Fruit fly (Drosophila melanogaster): ENCODE measurements around the gene CG18418.

CG18418 gene

DNA sequence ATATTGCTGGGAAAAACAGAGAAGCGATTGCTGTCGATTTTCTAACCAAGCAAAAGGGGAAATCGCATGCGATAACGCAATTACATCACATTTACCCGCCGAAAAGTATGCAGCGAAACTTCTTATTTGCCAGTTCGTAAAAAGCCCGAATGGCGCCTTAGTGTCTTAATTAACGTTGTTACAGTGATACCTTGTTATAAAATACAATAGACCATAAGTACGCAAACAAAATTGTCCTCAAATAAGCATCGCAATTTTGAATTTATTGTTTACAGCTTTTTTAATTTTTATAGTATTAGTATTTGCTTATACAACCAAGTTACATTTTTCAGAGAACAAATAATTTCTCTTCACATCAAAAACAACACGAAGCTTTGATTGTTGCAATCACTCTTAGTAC, 828 bp upstream of the CG18418 start (continued):
- TF ChIP-seq CG14860 (GFP tag; IDR thresholded peaks at IDR 0.05; ENCODE audit: partially characterized antibody) (no peak), nmo (GFP tag; optimal IDR thresholded peaks at IDR 0.05) (peak; percentile 17), CG42726 (GFP tag; IDR thresholded peaks at IDR 0.05; ENCODE audit: partially characterized antibody) (no peak), CG14710 (tag; optimal IDR thresholded peaks at IDR 0.05) (peak; percentile 1), en (GFP tag; optimal IDR thresholded peaks at IDR 0.05) (no peak), psq (GFP tag; optimal IDR thresholded peaks at IDR 0.05) (no peak), ab (GFP tag; optimal IDR thresholded peaks at IDR 0.05) (no peak), pum (GFP tag; optimal IDR thresholded peaks at IDR 0.05) (no peak), CrebB (tag; optimal IDR thresholded peaks at IDR 0.05) (no peak), p53 (GFP tag; optimal IDR thresholded peaks at IDR 0.05) (no peak), Hr39 (optimal IDR thresholded peaks at IDR 0.05) (no peak), sr (GFP tag; IDR thresholded peaks at IDR 0.05) (no peak), Hr78 (GFP tag; optimal IDR thresholded peaks at IDR 0.05) (no peak), fu2 (GFP tag; optimal IDR thresholded peaks at IDR 0.05) (no peak), kay (GFP tag; optimal IDR thresholded peaks at IDR 0.05) (no peak), CG6683 (GFP tag; optimal IDR thresholded peaks at IDR 0.05) (no peak), CG6175 (GFP tag; IDR thresholded peaks at IDR 0.05) (0 out of 3 replicates have a peak, but pooled peaks have one; percentile 8), CG14050 (GFP tag; IDR thresholded peaks at IDR 0.05) (no peak; the same call in 2 of the 3 replicates), Bgb (GFP tag; IDR thresholded peaks at IDR 0.05; ENCODE audit: partially characterized antibody) (no peak), cg (GFP tag; optimal IDR thresholded peaks at IDR 0.05) (no peak), CG1832 (GFP tag; optimal IDR thresholded peaks at IDR 0.05) (no peak), Asciz (GFP tag; optimal IDR thresholded peaks at IDR 0.05) (peak; percentile 8), HmgD (GFP tag; optimal IDR thresholded peaks at IDR 0.05) (no peak), hkb (optimal IDR thresholded peaks at IDR 0.05) (no peak), hkb (GFP tag; IDR thresholded peaks at IDR 0.05) (peak; percentile 28; the same call in 1 of the 2 replicates), Camta (GFP tag; optimal IDR thresholded peaks at IDR 0.05) (peak; percentile 24), CG33213 (GFP tag; optimal IDR thresholded peaks at IDR 0.05) (no peak), CG17361 (GFP tag; IDR thresholded peaks at IDR 0.05) (0 out of 3 replicates have a peak, but pooled peaks have one; percentile 20), Mad (GFP tag; optimal IDR thresholded peaks at IDR 0.05) (no peak), cad (GFP tag; optimal IDR thresholded peaks at IDR 0.05) (no peak), CG6654 (GFP tag; optimal IDR thresholded peaks at IDR 0.05) (no peak), CG4282 (GFP tag; optimal IDR thresholded peaks at IDR 0.05) (no peak), bowl (GFP tag; IDR thresholded peaks at IDR 0.05) (no peak), chm (GFP tag; IDR thresholded peaks at IDR 0.05) (no peak), CG8089 (GFP tag; optimal IDR thresholded peaks at IDR 0.05) (no peak), ham (GFP tag; IDR thresholded peaks at IDR 0.05) (no peak), kni (GFP tag; optimal IDR thresholded peaks at IDR 0.05) (no peak), CG31388 (GFP tag; optimal IDR thresholded peaks at IDR 0.05) (no peak), sim (GFP tag; IDR thresholded peaks at IDR 0.05) (no peak), abd-A (tag; optimal IDR thresholded peaks at IDR 0.05) (no peak), btn (GFP tag; optimal IDR thresholded peaks at IDR 0.05) (no peak), sd (tag; optimal IDR thresholded peaks at IDR 0.05) (no peak), Optix (GFP tag; IDR thresholded peaks at IDR 0.05) (no peak), Scr (GFP tag; IDR thresholded peaks at IDR 0.05; ENCODE audit: partially characterized antibody) (no peak), CG15696 (tag; optimal IDR thresholded peaks at IDR 0.05) (no peak), Sry-δ (GFP tag; optimal IDR thresholded peaks at IDR 0.05) (no peak), pb (GFP tag; optimal IDR thresholded peaks at IDR 0.05) (no peak), Bteb2 (GFP tag; optimal IDR thresholded peaks at IDR 0.05) (no peak), ash1 (GFP tag; optimal IDR thresholded peaks at IDR 0.05) (no peak), ind (GFP tag; optimal IDR thresholded peaks at IDR 0.05) (no peak), Doc2 (GFP tag; IDR thresholded peaks at IDR 0.05) (no peak), CG2116 (GFP tag; optimal IDR thresholded peaks at IDR 0.05) (no peak), MBD-R2 (GFP tag; IDR thresholded peaks at IDR 0.05) (no peak)
